Worm (Caenorhabditis elegans) whole organism, L1 larva: ENCODE data around the gene nfyc-1.

Experiments used
- C04F5.9 ChIP-seq: sonication (generic microtip); optimal IDR thresholded peaks from 2 replicates; lab custom pipeline; 2016; ENCODE audit warnings: missing genetic modification characterization, missing compliant biosample characterization
- C16A3.4 ChIP-seq: fragments of 150-350 bp; optimal IDR thresholded peaks from 2 replicates; lab custom pipeline; 2014; ENCODE audit warnings: missing biosample characterization, missing genetic modification characterization
- Y116A8C.19 ChIP-seq: sonication (generic microtip); optimal IDR thresholded peaks from 2 replicates; lab custom pipeline; 2016; ENCODE audit warnings: missing compliant biosample characterization, missing genetic modification characterization, borderline replicate concordance
- ces-1 ChIP-seq: fragments of 150-350 bp; optimal IDR thresholded peaks from 2 replicates; lab custom pipeline; 2014; ENCODE audit warnings: missing biosample characterization, missing genetic modification reagents, missing genetic modification characterization
- efl-1 ChIP-seq, 4 experiments: fragments of 150-350 bp; optimal IDR thresholded peaks in 3 of 4; peaks in 1 of 4; 1 replicate in 1 of 4; 2 replicates in 3 of 4; lab custom pipeline; 2014; ENCODE audit warnings: missing biosample characterization in 2 of 4, missing genetic modification characterization in 2 of 4, missing genetic modification reagents in 2 of 4
- egl-27 ChIP-seq, 2 experiments: fragments of 150-350 bp in 1 of 2; sonication (generic microtip); optimal IDR thresholded peaks; 3 replicates each; lab custom pipeline; 2017 to 2018; ENCODE audit warnings: missing biosample characterization in 2 of 2, missing genetic modification characterization in 2 of 2, missing genetic modification reagents in 2 of 2
- fkh-4 ChIP-seq: sonication (generic microtip); optimal IDR thresholded peaks from 2 replicates; lab custom pipeline; 2016; ENCODE audit warnings: missing compliant biosample characterization, missing genetic modification characterization, borderline replicate concordance
- fos-1 ChIP-seq: fragments of 150-350 bp; optimal IDR thresholded peaks from 2 replicates; lab custom pipeline; 2014; ENCODE audit warnings: missing biosample characterization, missing genetic modification characterization
- hlh-17 ChIP-seq: fragments of 200-800 bp; sonication (Bioruptor generic); optimal IDR thresholded peaks from 2 replicates; lab custom pipeline; 2018; ENCODE audit warnings: missing genetic modification characterization, mild to moderate bottlenecking, missing compliant biosample characterization, moderate library complexity, borderline replicate concordance
- hpl-2 ChIP-seq: fragments of 150-350 bp; optimal IDR thresholded peaks from 2 replicates; lab custom pipeline; 2014; ENCODE audit warnings: missing biosample characterization, missing genetic modification reagents, missing genetic modification characterization
- irx-1 ChIP-seq: sonication (generic microtip); optimal IDR thresholded peaks from 2 replicates; lab custom pipeline; 2016; ENCODE audit warnings: missing genetic modification characterization, missing compliant biosample characterization
- lir-3 ChIP-seq: sonication (generic microtip); optimal IDR thresholded peaks from 2 replicates; lab custom pipeline; 2016; ENCODE audit warnings: mild to moderate bottlenecking, missing genetic modification characterization, moderate library complexity, missing compliant biosample characterization; ENCODE audit not compliant: poor library complexity
- lsy-2 ChIP-seq, 2 experiments: fragments of 150-350 bp; optimal IDR thresholded peaks; 2 replicates each; lab custom pipeline; 2014; ENCODE audit warnings: missing biosample characterization in 2 of 2, missing genetic modification characterization in 2 of 2
- mab-9 ChIP-seq: fragments of 200-800 bp; sonication (Bioruptor generic); IDR thresholded peaks from 2 replicates; pipeline ENCODE4 v1.3.6; 2022; ENCODE audit warnings: missing genetic modification reagents, missing genetic modification characterization, missing compliant biosample characterization
- nhr-71 ChIP-seq: sonication (generic microtip); optimal IDR thresholded peaks from 2 replicates; lab custom pipeline; 2016; ENCODE audit warnings: mild to moderate bottlenecking, missing genetic modification characterization, moderate library complexity, missing compliant biosample characterization
- nhr-90 ChIP-seq: sonication (generic microtip); optimal IDR thresholded peaks from 2 replicates; lab custom pipeline; 2016; ENCODE audit warnings: mild to moderate bottlenecking, missing genetic modification characterization, missing compliant biosample characterization; ENCODE audit not compliant: poor library complexity
- pag-3 ChIP-seq: sonication (generic microtip); optimal IDR thresholded peaks from 2 replicates; lab custom pipeline; 2017; ENCODE audit warnings: missing genetic modification characterization, mild to moderate bottlenecking, missing compliant biosample characterization, antibody characterized with exemption, borderline replicate concordance; ENCODE audit not compliant: insufficient read depth
- pax-3 ChIP-seq: fragments of 200-800 bp; sonication (Bioruptor generic); optimal IDR thresholded peaks from 2 replicates; lab custom pipeline; 2018; ENCODE audit warnings: mild to moderate bottlenecking, missing genetic modification characterization, moderate library complexity, missing compliant biosample characterization
- skn-1 ChIP-seq: fragments of 150-350 bp; optimal IDR thresholded peaks from 2 replicates; lab custom pipeline; 2014; ENCODE audit warnings: missing biosample characterization, missing genetic modification characterization
- sox-4 ChIP-seq: sonication (generic microtip); optimal IDR thresholded peaks from 2 replicates; lab custom pipeline; 2016; ENCODE audit warnings: missing genetic modification characterization, missing compliant biosample characterization
- unc-30 ChIP-seq: sonication (generic microtip); optimal IDR thresholded peaks from 2 replicates; lab custom pipeline; 2017; ENCODE audit warnings: missing biosample characterization, missing genetic modification characterization
- unc-98 ChIP-seq: fragments of 200-800 bp; sonication (Bioruptor generic); IDR thresholded peaks from 2 replicates; pipeline ENCODE4 v1.3.6; 2022; ENCODE audit warnings: missing genetic modification characterization, missing compliant biosample characterization
- zag-1 ChIP-seq: fragments of 150-350 bp; optimal IDR thresholded peaks from 2 replicates; lab custom pipeline; 2014; ENCODE audit warnings: missing biosample characterization, missing genetic modification characterization
- ztf-11 ChIP-seq, 2 experiments: sonication (generic microtip); optimal IDR thresholded peaks; 2 replicates each; lab custom pipeline; 2016 to 2017; ENCODE audit warnings: missing genetic modification characterization in 2 of 2, missing biosample characterization in 1 of 2, missing compliant biosample characterization in 1 of 2

nfyc-1 gene

DNA sequence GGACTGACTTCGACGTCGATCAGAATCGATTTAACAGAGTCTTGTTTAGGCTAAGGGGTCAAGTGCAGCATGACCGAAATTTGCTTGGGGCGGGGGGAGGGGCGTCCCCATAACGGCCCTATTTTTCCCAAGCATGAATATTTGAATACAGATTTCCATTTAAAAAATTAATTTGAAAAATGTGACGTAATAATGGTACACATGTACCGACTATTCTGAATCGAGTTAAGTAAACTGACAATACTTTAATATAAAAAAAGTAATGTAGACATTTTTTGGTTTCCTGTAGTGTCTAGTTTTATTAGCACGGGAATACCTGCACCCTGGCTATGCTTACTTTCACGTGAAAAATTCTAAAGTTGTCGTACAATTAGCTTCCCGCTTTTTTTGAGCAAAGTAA, 43.1 kb downstream of the nfyc-1 start:
- TF ChIP-seq pax-3 (tag; lab: Kevin White, UChicago) (no peak), efl-1 (optimal IDR thresholded peaks at IDR 0.05; lab: Kevin White, UChicago) (no peak), efl-1 (GFP tag; optimal IDR thresholded peaks at IDR 0.05 in 1 of 2; lab: Kevin White, UChicago) (peak in 1 of 2 experiments; percentile 59)
- TF ChIP-seq, all 84 proteins: peak for 1

DNA sequence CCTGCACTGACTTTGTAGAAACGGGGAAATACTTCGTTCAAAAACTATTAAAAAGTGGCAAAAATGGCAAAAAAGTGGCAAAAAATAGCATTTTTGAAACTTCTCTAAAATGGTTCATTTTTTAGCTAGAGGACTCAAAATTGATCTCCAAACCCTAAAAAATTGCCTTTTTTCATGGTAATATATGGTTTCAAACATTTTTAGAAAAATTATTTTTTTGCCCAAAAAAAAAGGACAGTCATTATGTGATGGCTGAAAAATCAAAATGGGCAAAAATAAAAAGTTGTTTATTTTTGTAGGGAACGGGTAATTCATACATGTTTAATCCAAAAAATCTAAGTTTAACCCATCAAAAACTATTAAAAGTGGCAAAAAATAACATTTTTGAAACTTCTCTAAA, 44.2 kb downstream of the nfyc-1 start:
- TF ChIP-seq fos-1 (tag; lab: Kevin White, UChicago) = no peak
- no peak for TF ChIP-seq hpl-2 (GFP tag; lab: Kevin White, UChicago)
- TF ChIP-seq nhr-71 (tag; lab: Kevin White, UChicago) = no peak
- TF ChIP-seq irx-1 = no peak
- TF ChIP-seq unc-98 (GFP tag; lab: Robert Waterston, UW) = no peak
- TF ChIP-seq hlh-17 (GFP tag; lab: Kevin White, UChicago) = no peak
- no peak for TF ChIP-seq unc-30
- no peak for TF ChIP-seq egl-27 (tag; optimal IDR thresholded peaks at IDR 0.05; lab: Kevin White, UChicago)
- no peak for TF ChIP-seq ces-1 (GFP tag; lab: Kevin White, UChicago)
- TF ChIP-seq C04F5.9 = no peak
- no peak for TF ChIP-seq skn-1 (tag; lab: Kevin White, UChicago)

DNA sequence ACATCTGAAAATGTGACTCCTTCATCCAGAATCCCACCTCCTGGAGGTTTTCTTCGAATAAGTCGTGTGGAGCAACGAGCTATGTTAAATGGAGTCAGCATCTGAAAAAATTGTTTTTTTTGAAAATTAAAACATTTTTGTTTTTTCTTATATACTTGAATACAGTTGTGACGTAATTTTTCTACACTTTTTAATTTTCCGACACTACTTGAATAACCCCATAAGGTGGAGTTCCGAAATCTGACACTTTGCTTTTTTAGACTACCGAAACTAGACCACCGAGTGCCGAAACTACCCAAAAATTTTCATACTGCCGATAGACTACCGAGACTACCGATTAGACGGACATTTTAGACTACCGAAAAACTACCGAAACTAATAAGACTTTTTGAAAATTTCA, 47.7 kb downstream of the nfyc-1 start, which contains the start of gene mcat-1:
Gene mcat-1 (minus strand): TSS at position 101 of the 400 bp plus-strand sequence.
- TF ChIP-seq nhr-90 (tag; lab: Kevin White, UChicago) = no peak
- no peak for TF ChIP-seq lir-3 (tag; lab: Kevin White, UChicago)
- no peak for TF ChIP-seq pag-3 (tag; lab: Kevin White, UChicago)
- no peak for TF ChIP-seq sox-4 (tag; lab: Kevin White, UChicago)
- TF ChIP-seq unc-30 = no peak
- TF ChIP-seq C16A3.4 (tag; lab: Kevin White, UChicago) = no peak
- TF ChIP-seq fkh-4 (tag; lab: Kevin White, UChicago) = no peak
- TF ChIP-seq zag-1 (tag; lab: Kevin White, UChicago) = no peak
- no peak for TF ChIP-seq Y116A8C.19
- TF ChIP-seq lsy-2 (tag; optimal IDR thresholded peaks at IDR 0.05; lab: Kevin White, UChicago) = no peak
- no peak for TF ChIP-seq ztf-11 (tag; optimal IDR thresholded peaks at IDR 0.05; lab: Kevin White, UChicago)
- TF ChIP-seq mab-9 (GFP tag; lab: Robert Waterston, UW) = no peak
